Worm (Caenorhabditis elegans): ENCODE results near the gene sams-3.

ce11 chrIV:5842905-5843304 is 5.6 kb upstream of the sams-3 start:
- TF ChIP-seq hmg-20 (GFP tag; IDR thresholded peaks at IDR 0.05) (no peak), B0261.1 (tag; optimal IDR thresholded peaks at IDR 0.05) (no peak), unc-62 (GFP tag; optimal IDR thresholded peaks at IDR 0.05) (no peak)

Measured in whole organism, young adult.